Fruit fly (Drosophila melanogaster): Measurements from ENCODE around the gene Drice.

dm6 chr3R:29763804-29764203, 35.7 kb upstream of the Drice start:
- TF ChIP-seq Hr4 (GFP tag; optimal IDR thresholded peaks at IDR 0.05) = no peak
- TF ChIP-seq Blimp-1 (GFP tag; optimal IDR thresholded peaks at IDR 0.05) = peak; percentile 12
- TF ChIP-seq CG6163 (GFP tag; IDR thresholded peaks at IDR 0.05) = peak; percentile 33; the same call in 1 of the 3 replicates
- TF ChIP-seq achi (GFP tag; optimal IDR thresholded peaks at IDR 0.05) = peak; percentile 21
- TF ChIP-seq dac (GFP tag; optimal IDR thresholded peaks at IDR 0.05) = no peak
